Worm (Caenorhabditis elegans) whole organism, early embryonic: ENCODE data around the gene srbc-39.
"Not testable (repeated sequence)": the region's sequence is repeated elsewhere in the genome, so short reads cannot be mapped to it uniquely, and the experiment has no call there.

Source experiments
- ama-1 ChIP-seq: fragments of 150-350 bp; optimal IDR thresholded peaks from 2 replicates; lab custom pipeline; 2014
- ceh-13 ChIP-seq: fragments of 200-800 bp; sonication (Bioruptor generic); optimal IDR thresholded peaks from 2 replicates; lab custom pipeline; 2018; ENCODE audit warnings: mild to moderate bottlenecking, missing genetic modification characterization, missing compliant biosample characterization
- hmg-4 ChIP-seq: fragments of 200-800 bp; sonication (Bioruptor generic); optimal IDR thresholded peaks from 2 replicates; lab custom pipeline; 2018; ENCODE audit warnings: mild to moderate bottlenecking, missing genetic modification characterization, missing compliant biosample characterization
- scrt-1 ChIP-seq: fragments of 200-800 bp; sonication (Bioruptor generic); IDR thresholded peaks from 2 replicates; pipeline ENCODE4 v1.3.6; 2022; ENCODE audit warnings: missing genetic modification characterization, missing compliant biosample characterization
- tra-4 ChIP-seq: sonication (generic microtip); optimal IDR thresholded peaks from 2 replicates; lab custom pipeline; 2017; ENCODE audit warnings: missing genetic modification characterization, missing compliant biosample characterization

DNA sequence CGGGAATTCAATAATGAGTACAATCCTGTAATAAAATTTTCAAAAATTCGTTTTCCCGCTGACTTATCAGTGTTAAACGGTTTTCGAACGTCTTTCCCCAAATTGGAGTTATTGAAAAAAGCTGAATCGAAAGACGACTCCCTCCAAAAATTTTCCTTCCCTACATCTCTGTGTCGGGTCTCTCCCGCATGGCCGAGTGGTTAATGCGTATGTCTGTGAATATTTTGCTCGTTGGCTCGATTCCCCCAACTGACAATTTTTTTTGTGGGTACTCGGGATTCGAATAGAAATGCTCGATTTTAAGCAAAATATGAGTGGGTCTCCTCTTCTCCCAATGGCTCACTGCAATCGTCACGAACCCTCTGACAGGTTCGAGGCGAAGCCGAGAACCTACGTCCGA, 2.5 kb upstream of the srbc-39 start:
- not testable (repeated sequence) for TF ChIP-seq ama-1 (lab: Kevin White, UChicago); ceh-13; hmg-4 (GFP tag; lab: Kevin White, UChicago); tra-4 (tag; lab: Kevin White, UChicago)
- peak; percentile 68; the same call in 1 of the 2 replicates for TF ChIP-seq scrt-1 (GFP tag; lab: Robert Waterston, UW)
